Worm (Caenorhabditis elegans) whole organism, early embryonic: ENCODE data around the gene srlf-28.

Experiments
- B0310.2 ChIP-seq: sonication (generic microtip); optimal IDR thresholded peaks from 2 replicates; lab custom pipeline; 2016; ENCODE audit warnings: mild to moderate bottlenecking, missing genetic modification characterization, missing compliant biosample characterization
- F13C5.2 ChIP-seq: sonication (generic microtip); optimal IDR thresholded peaks from 2 replicates; lab custom pipeline; 2017; ENCODE audit warnings: mild to moderate bottlenecking, missing genetic modification characterization, inconsistent platforms, missing compliant biosample characterization
- aly-1 ChIP-seq: sonication (generic microtip); optimal IDR thresholded peaks from 2 replicates; lab custom pipeline; 2016; ENCODE audit warnings: missing genetic modification characterization, missing compliant biosample characterization
- ama-1 ChIP-seq: fragments of 150-350 bp; optimal IDR thresholded peaks from 2 replicates; lab custom pipeline; 2014
- flt-1 ChIP-seq: fragments of 200-800 bp; sonication (Bioruptor generic); IDR thresholded peaks from 2 replicates; pipeline ENCODE4 v1.3.6; 2022; ENCODE audit warnings: missing genetic modification characterization, missing compliant biosample characterization
- hmbx-1 ChIP-seq: sonication (generic microtip); optimal IDR thresholded peaks from 2 replicates; lab custom pipeline; 2016; ENCODE audit warnings: mild to moderate bottlenecking, missing genetic modification characterization, missing compliant biosample characterization
- hmg-4 ChIP-seq: fragments of 200-800 bp; sonication (Bioruptor generic); optimal IDR thresholded peaks from 2 replicates; lab custom pipeline; 2018; ENCODE audit warnings: mild to moderate bottlenecking, missing genetic modification characterization, missing compliant biosample characterization
- hnd-1 ChIP-seq: sonication (generic microtip); optimal IDR thresholded peaks from 2 replicates; lab custom pipeline; 2016; ENCODE audit warnings: missing genetic modification characterization, missing compliant biosample characterization
- pes-1 ChIP-seq: fragments of 200-800 bp; sonication (Bioruptor generic); IDR thresholded peaks from 2 replicates; pipeline ENCODE4 v1.3.6; 2022; ENCODE audit warnings: missing genetic modification reagents, missing genetic modification characterization, missing compliant biosample characterization
- scrt-1 ChIP-seq: fragments of 200-800 bp; sonication (Bioruptor generic); IDR thresholded peaks from 2 replicates; pipeline ENCODE4 v1.3.6; 2022; ENCODE audit warnings: missing genetic modification characterization, missing compliant biosample characterization
- tbx-11 ChIP-seq: fragments of 200-800 bp; sonication (Bioruptor generic); IDR thresholded peaks from 2 replicates; pipeline ENCODE4 v1.3.6; 2022; ENCODE audit warnings: missing genetic modification characterization, missing compliant biosample characterization
- tbx-37 ChIP-seq: fragments of 200-800 bp; sonication (Bioruptor generic); conservative IDR thresholded peaks from 2 replicates; pipeline ENCODE4 v1.3.6; 2022; ENCODE audit warnings: missing genetic modification reagents, missing genetic modification characterization, missing compliant biosample characterization
- tra-4 ChIP-seq: sonication (generic microtip); optimal IDR thresholded peaks from 2 replicates; lab custom pipeline; 2017; ENCODE audit warnings: missing genetic modification characterization, missing compliant biosample characterization

ce11 chrIV:14335768-14336167 lies 7.9 kb downstream of the srlf-28 start:
- TF ChIP-seq ama-1 (lab: Kevin White, UChicago) = no peak
- no peak for TF ChIP-seq scrt-1 (GFP tag; lab: Robert Waterston, UW)
- TF ChIP-seq tbx-11 (GFP tag; lab: Robert Waterston, UW) = no peak
- no peak for TF ChIP-seq B0310.2 (tag; lab: Kevin White, UChicago)
- TF ChIP-seq hnd-1 = no peak
- no peak for TF ChIP-seq tra-4 (tag; lab: Kevin White, UChicago)
- TF ChIP-seq flt-1 (GFP tag; lab: Robert Waterston, UW) = no peak
- no peak for TF ChIP-seq pes-1 (GFP tag; lab: Robert Waterston, UW)
- TF ChIP-seq hmbx-1 (tag; lab: Kevin White, UChicago) = no peak
- no peak for TF ChIP-seq F13C5.2 (tag; lab: Kevin White, UChicago)
- TF ChIP-seq tbx-37 (GFP tag; lab: Robert Waterston, UW) = no peak
- TF ChIP-seq aly-1 = no peak
- TF ChIP-seq hmg-4 (GFP tag; lab: Kevin White, UChicago) = no peak
